Worm (Caenorhabditis elegans) whole organism, L3 larva: Measurements from ENCODE around the gene C14C6.6.

Experiments used
- ama-1 ChIP-seq: fragments of 150-350 bp; optimal IDR thresholded peaks from 2 replicates; lab custom pipeline; 2018
- ceh-16 ChIP-seq: sonication (generic microtip); optimal IDR thresholded peaks from 2 replicates; lab custom pipeline; 2017; ENCODE audit warnings: missing biosample characterization, missing genetic modification characterization
- ceh-28 ChIP-seq: fragments of 150-350 bp; optimal IDR thresholded peaks from 2 replicates; lab custom pipeline; 2014; ENCODE audit warnings: missing biosample characterization, missing genetic modification reagents, missing genetic modification characterization
- daf-12 ChIP-seq: fragments of 150-350 bp; optimal IDR thresholded peaks from 2 replicates; lab custom pipeline; 2014; ENCODE audit warnings: missing biosample characterization, missing genetic modification reagents, missing genetic modification characterization
- egl-5 ChIP-seq: fragments of 150-350 bp; optimal IDR thresholded peaks from 2 replicates; lab custom pipeline; 2017; ENCODE audit warnings: missing biosample characterization, missing genetic modification reagents, missing genetic modification characterization, inconsistent platforms
- elt-1 ChIP-seq: fragments of 150-350 bp; optimal IDR thresholded peaks from 2 replicates; lab custom pipeline; 2014; ENCODE audit warnings: missing biosample characterization, missing genetic modification characterization
- elt-2 ChIP-seq: sonication (generic microtip); optimal IDR thresholded peaks from 2 replicates; lab custom pipeline; 2016; ENCODE audit warnings: missing genetic modification reagents, mild to moderate bottlenecking, missing genetic modification characterization, missing compliant biosample characterization
- elt-3 ChIP-seq, 3 experiments: fragments of 150-350 bp in 1 of 3; sonication (generic microtip) in 2 of 3; optimal IDR thresholded peaks; 2 replicates in 2 of 3; 4 replicates in 1 of 3; lab custom pipeline; 2014 to 2017; ENCODE audit warnings: missing biosample characterization in 3 of 3, missing genetic modification characterization in 3 of 3
- eor-1 ChIP-seq, 2 experiments: fragments of 150-350 bp; optimal IDR thresholded peaks; 2 replicates each; lab custom pipeline; 2014 to 2018; ENCODE audit warnings: missing biosample characterization in 2 of 2, missing genetic modification characterization in 2 of 2
- fkh-10 ChIP-seq: sonication (generic microtip); optimal IDR thresholded peaks from 2 replicates; lab custom pipeline; 2017; ENCODE audit warnings: missing biosample characterization, missing genetic modification reagents, missing genetic modification characterization
- fkh-2 ChIP-seq: fragments of 150-350 bp; optimal IDR thresholded peaks from 2 replicates; lab custom pipeline; 2014; ENCODE audit warnings: missing biosample characterization, missing genetic modification reagents, missing genetic modification characterization
- fos-1 ChIP-seq: fragments of 150-350 bp; optimal IDR thresholded peaks from 2 replicates; lab custom pipeline; 2014; ENCODE audit warnings: missing biosample characterization, missing genetic modification characterization
- hmg-11 ChIP-seq: sonication (generic microtip); optimal IDR thresholded peaks from 2 replicates; lab custom pipeline; 2016; ENCODE audit warnings: missing genetic modification characterization, missing compliant biosample characterization
- jun-1 ChIP-seq: fragments of 150-350 bp; optimal IDR thresholded peaks from 2 replicates; lab custom pipeline; 2014; ENCODE audit warnings: missing biosample characterization, missing genetic modification reagents, missing genetic modification characterization
- lsy-12 ChIP-seq: sonication (generic microtip); optimal IDR thresholded peaks from 2 replicates; lab custom pipeline; 2016; ENCODE audit warnings: mild to moderate bottlenecking, missing genetic modification characterization, missing compliant biosample characterization
- nfya-1 ChIP-seq: sonication (generic microtip); optimal IDR thresholded peaks from 2 replicates; lab custom pipeline; 2017; ENCODE audit warnings: missing genetic modification characterization, mild to moderate bottlenecking, missing compliant biosample characterization, antibody characterized with exemption, moderate library complexity; ENCODE audit not compliant: insufficient read depth
- nhr-12 ChIP-seq: fragments of 150-350 bp; optimal IDR thresholded peaks from 2 replicates; lab custom pipeline; 2014; ENCODE audit warnings: missing biosample characterization, missing genetic modification characterization
- nhr-23 ChIP-seq: fragments of 150-350 bp; optimal IDR thresholded peaks from 2 replicates; lab custom pipeline; 2014; ENCODE audit warnings: missing biosample characterization, missing genetic modification reagents, missing genetic modification characterization
- nhr-25 ChIP-seq: sonication (generic microtip); optimal IDR thresholded peaks from 2 replicates; lab custom pipeline; 2017; ENCODE audit warnings: missing biosample characterization, missing genetic modification characterization
- nhr-28 ChIP-seq: fragments of 150-350 bp; optimal IDR thresholded peaks from 2 replicates; lab custom pipeline; 2014; ENCODE audit warnings: missing biosample characterization, missing genetic modification characterization
- nhr-43 ChIP-seq: sonication (generic microtip); optimal IDR thresholded peaks from 2 replicates; lab custom pipeline; 2016; ENCODE audit warnings: mild to moderate bottlenecking, missing genetic modification characterization, missing compliant biosample characterization; ENCODE audit not compliant: poor library complexity, severe bottlenecking
- nhr-76 ChIP-seq: fragments of 150-350 bp; sonication (generic microtip); optimal IDR thresholded peaks from 5 replicates; lab custom pipeline; 2014; ENCODE audit warnings: missing biosample characterization, missing genetic modification characterization
- nhr-77 ChIP-seq: fragments of 150-350 bp; optimal IDR thresholded peaks from 2 replicates; lab custom pipeline; 2014; ENCODE audit warnings: missing biosample characterization, missing genetic modification characterization
- pqm-1 ChIP-seq: fragments of 150-350 bp; optimal IDR thresholded peaks from 2 replicates; lab custom pipeline; 2017; ENCODE audit warnings: missing biosample characterization, missing genetic modification characterization, inconsistent platforms
- sea-2 ChIP-seq: fragments of 150-350 bp; sonication (generic microtip); optimal IDR thresholded peaks from 4 replicates; lab custom pipeline; 2014; ENCODE audit warnings: missing biosample characterization, missing genetic modification reagents, missing genetic modification characterization
- snpc-4 ChIP-seq: fragments of 150-350 bp; optimal IDR thresholded peaks from 2 replicates; lab custom pipeline; 2014; ENCODE audit warnings: missing biosample characterization, missing genetic modification characterization
- tbx-2 ChIP-seq: sonication (generic microtip); optimal IDR thresholded peaks from 2 replicates; lab custom pipeline; 2016; ENCODE audit warnings: mild to moderate bottlenecking, missing genetic modification characterization, missing compliant biosample characterization
- unc-39 ChIP-seq: sonication (generic microtip); optimal IDR thresholded peaks from 4 replicates; lab custom pipeline; 2017; ENCODE audit warnings: missing biosample characterization, missing genetic modification characterization
- unc-62 ChIP-seq: fragments of 150-350 bp; sonication (generic microtip); optimal IDR thresholded peaks from 4 replicates; lab custom pipeline; 2014; ENCODE audit warnings: missing biosample characterization, missing genetic modification reagents, missing genetic modification characterization
- zag-1 ChIP-seq: fragments of 150-350 bp; optimal IDR thresholded peaks from 2 replicates; lab custom pipeline; 2014; ENCODE audit warnings: missing biosample characterization, missing genetic modification characterization
- ztf-11 ChIP-seq: fragments of 150-350 bp; optimal IDR thresholded peaks from 2 replicates; lab custom pipeline; 2014; ENCODE audit warnings: missing biosample characterization, missing genetic modification characterization
- ztf-4 ChIP-seq: fragments of 150-350 bp; optimal IDR thresholded peaks from 2 replicates; lab custom pipeline; 2014; ENCODE audit warnings: missing biosample characterization, missing genetic modification characterization

The C14C6.6 gene

DNA sequence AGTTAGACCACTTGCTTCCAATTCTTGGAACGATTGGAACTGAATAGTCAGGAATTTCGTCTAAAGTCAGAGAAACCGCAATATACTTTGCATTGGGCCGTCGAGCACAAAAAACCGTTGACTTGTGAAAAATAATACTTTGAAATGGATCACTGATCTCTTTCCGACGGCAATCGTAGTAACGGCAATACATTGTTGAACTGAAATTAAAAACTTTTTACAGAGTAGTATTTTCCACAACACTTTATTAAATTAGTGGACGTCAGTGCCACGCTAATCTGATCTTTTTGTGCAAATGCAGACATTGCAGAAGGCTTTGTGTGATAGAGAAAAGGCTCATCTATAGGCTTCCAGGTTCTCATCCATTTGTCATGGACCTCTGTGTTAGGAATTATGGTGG lies 4.5 kb upstream of the C14C6.6 start:
- TF ChIP-seq sea-2 (GFP tag; lab: Kevin White, UChicago) = no peak

DNA sequence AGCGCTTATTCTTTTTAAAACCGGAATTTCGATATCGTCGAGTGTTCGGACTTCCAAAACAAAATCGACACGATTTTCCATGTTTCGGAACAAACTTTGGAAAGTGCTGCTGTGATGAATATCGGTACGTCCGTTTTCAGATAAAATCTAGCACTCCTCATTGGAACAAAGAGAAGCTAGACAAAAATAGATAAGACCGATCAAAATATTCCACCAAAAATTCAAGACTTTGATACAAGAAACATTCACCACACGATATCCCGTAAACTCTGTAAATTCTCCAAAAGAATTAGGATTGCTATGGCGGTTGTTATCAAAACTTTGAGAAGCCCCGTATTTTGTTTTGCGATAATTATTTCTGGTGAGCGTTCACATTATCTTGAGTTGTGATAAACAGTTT lies 4.7 kb downstream of the C14C6.6 start, which contains the start of gene C14C6.3:
Gene C14C6.3, plus strand, starts transcription at position 301 of the 400 bp plus-strand sequence.
- TF ChIP-seq jun-1 (tag; lab: Kevin White, UChicago) (no peak), elt-1 (tag; lab: Kevin White, UChicago) (peak; percentile 64)

DNA sequence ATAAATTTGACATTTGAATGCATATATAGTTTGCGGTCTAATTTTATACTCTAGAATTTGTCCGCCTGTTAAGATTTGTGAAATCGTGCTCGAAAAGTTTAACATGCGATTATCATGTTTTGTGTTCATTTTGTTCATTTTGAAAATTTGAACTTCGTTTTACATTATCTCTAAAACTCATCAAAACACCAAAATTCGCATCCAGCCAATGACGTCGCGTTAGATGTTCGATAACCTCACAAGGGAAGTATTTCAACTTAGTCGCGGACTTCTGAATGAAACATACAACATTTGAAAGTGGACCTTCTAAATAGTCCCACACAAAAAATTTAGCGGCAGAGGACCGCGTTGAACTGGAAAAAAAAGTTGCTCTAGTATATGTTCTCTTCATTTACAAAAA lies 6.4 kb downstream of the C14C6.6 start:
- TF ChIP-seq elt-1 (tag; lab: Kevin White, UChicago) = peak; percentile 68
- no peak for TF ChIP-seq fkh-2 (tag; lab: Kevin White, UChicago)
- TF ChIP-seq unc-39 = no peak
- TF ChIP-seq nfya-1 = no peak
- no peak for TF ChIP-seq ama-1 (lab: Kevin White, UChicago)

DNA sequence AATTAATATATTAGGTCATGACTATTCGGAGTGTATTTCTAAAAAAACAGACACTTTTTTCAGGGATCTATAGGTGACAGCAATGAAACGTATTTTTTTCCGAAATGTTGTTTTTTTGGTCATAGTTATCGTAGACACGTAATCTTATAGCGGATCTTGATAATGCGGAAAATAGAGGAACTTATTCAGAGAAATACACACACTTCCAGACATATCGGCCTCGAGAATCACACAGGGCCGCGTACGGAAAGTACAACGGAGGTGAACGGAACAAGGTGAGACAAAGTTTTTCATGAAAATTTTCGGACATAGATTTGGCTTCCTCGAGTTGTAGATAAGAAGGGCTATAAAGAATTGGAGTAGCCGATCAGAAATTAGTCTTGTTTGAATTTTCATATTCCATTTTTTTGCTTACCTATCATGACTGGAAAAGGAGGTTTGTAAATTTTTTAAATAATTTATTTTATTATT lies 8.8 kb downstream of the C14C6.6 start, which contains the start of gene nhr-155:
Gene nhr-155, plus strand, starts transcription at position 421 of the 471 bp plus-strand sequence.
- TF ChIP-seq fos-1 = no peak
- no peak for TF ChIP-seq nhr-12 (tag; lab: Kevin White, UChicago)
- TF ChIP-seq jun-1 (tag; lab: Kevin White, UChicago) = no peak
- TF ChIP-seq ztf-4 (tag; lab: Kevin White, UChicago) = no peak
- no peak for TF ChIP-seq snpc-4 (tag; lab: Kevin White, UChicago)
- TF ChIP-seq pqm-1 (tag; lab: Kevin White, UChicago) = no peak
- TF ChIP-seq nhr-77 (tag; lab: Kevin White, UChicago) = no peak
- peak; percentile 87 for TF ChIP-seq nhr-23 (tag; lab: Kevin White, UChicago)
- peak; percentile 67 for TF ChIP-seq nhr-43 (tag; lab: Kevin White, UChicago)
- TF ChIP-seq eor-1 (tag; optimal IDR thresholded peaks at IDR 0.05; lab: Kevin White, UChicago) = no peak
- no peak for TF ChIP-seq ztf-11
- peak; percentile 32 for TF ChIP-seq nhr-25 (tag; lab: Kevin White, UChicago)
- peak; percentile 95 for TF ChIP-seq elt-1 (tag; lab: Kevin White, UChicago)

- TF ChIP-seq sea-2 (GFP tag; lab: Kevin White, UChicago) = no peak
- TF ChIP-seq nhr-76 (tag; lab: Kevin White, UChicago) = no peak
- TF ChIP-seq nhr-28 (tag; lab: Kevin White, UChicago) = no peak
- TF ChIP-seq nhr-43 (tag; lab: Kevin White, UChicago) = no peak
- TF ChIP-seq unc-62 (GFP tag; lab: Kevin White, UChicago) = no peak
- TF ChIP-seq elt-1 (tag; lab: Kevin White, UChicago) = no peak
- TF ChIP-seq, all 47 proteins: peak for 0
Observed at ce11 chrV:536571-536970, 11.3 kb downstream of the C14C6.6 start, which contains the start of gene C14C6.5. Gene C14C6.5 (plus strand): TSS chrV:536628.

ce11 chrV:534176-534575 lies 13.7 kb downstream of the C14C6.6 start, which contains the start of gene nhr-132:
Gene nhr-132 (plus strand): TSS chrV:534446.
- peak; percentile 27 for TF ChIP-seq nhr-23 (tag; lab: Kevin White, UChicago)
- no peak for TF ChIP-seq tbx-2 (tag; lab: Kevin White, UChicago)
- TF ChIP-seq lsy-12 (tag; lab: Kevin White, UChicago) = no peak
- TF ChIP-seq unc-39 = no peak
- TF ChIP-seq elt-3 (tag; optimal IDR thresholded peaks at IDR 0.05; lab: Kevin White, UChicago) = peak in 1 of 3 experiments; percentile 58
- no peak for TF ChIP-seq ztf-4 (tag; lab: Kevin White, UChicago)
- TF ChIP-seq egl-5 (tag; lab: Kevin White, UChicago) = peak; percentile 14
- no peak for TF ChIP-seq zag-1 (tag; lab: Kevin White, UChicago)
- TF ChIP-seq ceh-16 (tag; lab: Kevin White, UChicago) = no peak
- TF ChIP-seq nhr-43 (tag; lab: Kevin White, UChicago) = no peak
- peak; percentile 73 for TF ChIP-seq pqm-1 (tag; lab: Kevin White, UChicago)
- peak; percentile 28 for TF ChIP-seq nhr-25 (tag; lab: Kevin White, UChicago)
- TF ChIP-seq daf-12 (tag; lab: Kevin White, UChicago) = no peak
- peak; percentile 53 for TF ChIP-seq ceh-28 (tag; lab: Kevin White, UChicago)
- TF ChIP-seq snpc-4 (tag; lab: Kevin White, UChicago) = no peak
- TF ChIP-seq fkh-10 (GFP tag; lab: Kevin White, UChicago) = no peak
- peak; percentile 60 for TF ChIP-seq elt-2 (tag; lab: Kevin White, UChicago)
- TF ChIP-seq hmg-11 (tag; lab: Kevin White, UChicago) = peak; percentile 18
- TF ChIP-seq eor-1 (tag; optimal IDR thresholded peaks at IDR 0.05; lab: Kevin White, UChicago) = no peak
- no peak for TF ChIP-seq ztf-11
